Worm (Caenorhabditis elegans): ENCODE data around the gene clec-205.

DNA sequence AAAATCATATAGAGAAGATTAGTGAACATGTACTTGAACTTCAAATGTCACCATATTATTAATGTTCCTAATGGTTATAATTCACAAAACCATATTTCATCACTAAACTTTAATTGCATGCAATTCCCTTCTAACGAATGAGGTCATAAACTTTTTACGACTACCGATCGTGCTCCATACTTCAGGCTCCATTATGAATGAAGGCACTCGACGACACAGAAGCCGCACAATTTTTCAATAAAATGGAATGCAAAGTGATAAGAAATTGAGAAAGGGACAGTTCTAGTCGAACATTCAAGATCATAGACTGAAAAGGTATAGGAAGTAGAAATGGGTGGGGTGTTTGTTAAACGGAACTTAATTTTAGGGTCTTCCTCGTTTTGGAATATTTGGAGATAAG is 4.6 kb upstream of the clec-205 start:
- TF ChIP-seq nhr-43 (tag; optimal IDR thresholded peaks at IDR 0.05; ENCODE audit: poor library complexity, severe bottlenecking) (no peak), nhr-76 (tag; optimal IDR thresholded peaks at IDR 0.05) (no peak), ceh-28 (tag; optimal IDR thresholded peaks at IDR 0.05) (no peak), unc-39 (tag; optimal IDR thresholded peaks at IDR 0.05) (no peak), daf-12 (tag; optimal IDR thresholded peaks at IDR 0.05) (no peak), snpc-4 (tag; optimal IDR thresholded peaks at IDR 0.05) (no peak), egl-27 (tag; optimal IDR thresholded peaks at IDR 0.05) (no peak), unc-62 (GFP tag; optimal IDR thresholded peaks at IDR 0.05) (no peak), nhr-237 (tag; optimal IDR thresholded peaks at IDR 0.05) (no peak), pqm-1 (tag; optimal IDR thresholded peaks at IDR 0.05) (peak; percentile 7), ama-1 (optimal IDR thresholded peaks at IDR 0.05) (no peak), ztf-4 (tag; optimal IDR thresholded peaks at IDR 0.05) (no peak), fkh-10 (GFP tag; optimal IDR thresholded peaks at IDR 0.05) (no peak), nhr-77 (tag; optimal IDR thresholded peaks at IDR 0.05) (no peak)

All from whole organism, L3 larva.